Fruit fly (Drosophila melanogaster): ENCODE data around the gene Usp2.

Usp2 gene

dm6 chrX:22443954-22444910 lies 11.4 kb upstream of the Usp2 start, which contains the start of gene CG14621 (continued):
- no peak for TF ChIP-seq D (optimal IDR thresholded peaks at IDR 0.05)
- TF ChIP-seq D (GFP tag; optimal IDR thresholded peaks at IDR 0.05): no peak
- TF ChIP-seq Sin3A (optimal IDR thresholded peaks at IDR 0.05): no peak
- peak; percentile 38 for TF ChIP-seq zen (tag; optimal IDR thresholded peaks at IDR 0.05)
- TF ChIP-seq sob (GFP tag; IDR thresholded peaks at IDR 0.05): no peak
- no peak for TF ChIP-seq dati (GFP tag; IDR thresholded peaks at IDR 0.05)
- TF ChIP-seq CG4404 (GFP tag; IDR thresholded peaks at IDR 0.05): no peak
- TF ChIP-seq Lpt (GFP tag; optimal IDR thresholded peaks at IDR 0.05): no peak
- no peak for TF ChIP-seq Hmr (GFP tag; optimal IDR thresholded peaks at IDR 0.05)
- TF ChIP-seq Fer3 (tag; optimal IDR thresholded peaks at IDR 0.05): no peak
- no peak for TF ChIP-seq CG15073 (GFP tag; optimal IDR thresholded peaks at IDR 0.05)
- TF ChIP-seq zfh2 (GFP tag; optimal IDR thresholded peaks at IDR 0.05): no peak
- no peak for TF ChIP-seq run (tag; optimal IDR thresholded peaks at IDR 0.05)
- TF ChIP-seq schlank (tag; optimal IDR thresholded peaks at IDR 0.05): no peak
- no peak for TF ChIP-seq Dek (tag; optimal IDR thresholded peaks at IDR 0.05)
- TF ChIP-seq Pdp1 (GFP tag; optimal IDR thresholded peaks at IDR 0.05): peak in 1 of 2 experiments; percentile 4
- TF ChIP-seq Rfx (GFP tag; IDR thresholded peaks at IDR 0.05): no peak
- TF ChIP-seq Ssrp (tag; optimal IDR thresholded peaks at IDR 0.05): peak; percentile 19
- TF ChIP-seq sima (GFP tag; optimal IDR thresholded peaks at IDR 0.05): no peak
- no peak for TF ChIP-seq unc-4 (GFP tag; IDR thresholded peaks at IDR 0.05; ENCODE audit: partially characterized antibody)
- TF ChIP-seq CG12236 (GFP tag; optimal IDR thresholded peaks at IDR 0.05): no peak
- no peak for TF ChIP-seq CG16815 (GFP tag; optimal IDR thresholded peaks at IDR 0.05)
- no peak for TF ChIP-seq CG6813 (GFP tag; optimal IDR thresholded peaks at IDR 0.05)
- TF ChIP-seq ato (GFP tag; IDR thresholded peaks at IDR 0.05; ENCODE audit: partially characterized antibody): no peak
- TF ChIP-seq odd (GFP tag; optimal IDR thresholded peaks at IDR 0.05): no peak
- no peak for TF ChIP-seq CG31441 (GFP tag; IDR thresholded peaks at IDR 0.05)
- TF ChIP-seq HLHmδ (GFP tag; optimal IDR thresholded peaks at IDR 0.05): no peak
- peak; percentile 29; the same call in 1 of the 2 replicates for TF ChIP-seq inv (GFP tag; IDR thresholded peaks at IDR 0.05; ENCODE audit: partially characterized antibody)
- peak; percentile 19 for TF ChIP-seq Lhr (GFP tag; optimal IDR thresholded peaks at IDR 0.05)
- TF ChIP-seq Oli (tag; optimal IDR thresholded peaks at IDR 0.05): no peak
- TF ChIP-seq esg (GFP tag; conservative IDR thresholded peaks at IDR 0.05): no peak
- no peak for TF ChIP-seq Nf-YC (tag; optimal IDR thresholded peaks at IDR 0.05)
- no peak for TF ChIP-seq CG8290 (GFP tag; optimal IDR thresholded peaks at IDR 0.05)
- no peak for TF ChIP-seq CG8290 (tag; optimal IDR thresholded peaks at IDR 0.05)
- no peak for TF ChIP-seq CG10565 (GFP tag; optimal IDR thresholded peaks at IDR 0.05)
- TF ChIP-seq Hmx (GFP tag; optimal IDR thresholded peaks at IDR 0.05): no peak
- no peak for TF ChIP-seq tll (GFP tag; optimal IDR thresholded peaks at IDR 0.05)
- TF ChIP-seq CG9727 (GFP tag; optimal IDR thresholded peaks at IDR 0.05): peak; percentile 8
- TF ChIP-seq Sry-δ (GFP tag; optimal IDR thresholded peaks at IDR 0.05): no peak
- no peak for TF ChIP-seq Sox102F (GFP tag; optimal IDR thresholded peaks at IDR 0.05)
- no peak for TF ChIP-seq emc (GFP tag; optimal IDR thresholded peaks at IDR 0.05)
- no peak for TF ChIP-seq p53 (GFP tag; optimal IDR thresholded peaks at IDR 0.05)
- no peak for TF ChIP-seq CG11723 (GFP tag; optimal IDR thresholded peaks at IDR 0.05)
- no peak for TF ChIP-seq CG10209 (GFP tag; optimal IDR thresholded peaks at IDR 0.05)
- no peak for TF ChIP-seq CG6254 (GFP tag; optimal IDR thresholded peaks at IDR 0.05)
- TF ChIP-seq hkb (optimal IDR thresholded peaks at IDR 0.05): no peak
- TF ChIP-seq hkb (GFP tag; IDR thresholded peaks at IDR 0.05): no peak
- no peak for TF ChIP-seq ken (GFP tag; IDR thresholded peaks at IDR 0.05)
- TF ChIP-seq CG16863 (GFP tag; optimal IDR thresholded peaks at IDR 0.05): no peak
- no peak for TF ChIP-seq tgo (GFP tag; IDR thresholded peaks at IDR 0.05)
